Worm (Caenorhabditis elegans): ENCODE data around the gene fbxa-77.

DNA sequence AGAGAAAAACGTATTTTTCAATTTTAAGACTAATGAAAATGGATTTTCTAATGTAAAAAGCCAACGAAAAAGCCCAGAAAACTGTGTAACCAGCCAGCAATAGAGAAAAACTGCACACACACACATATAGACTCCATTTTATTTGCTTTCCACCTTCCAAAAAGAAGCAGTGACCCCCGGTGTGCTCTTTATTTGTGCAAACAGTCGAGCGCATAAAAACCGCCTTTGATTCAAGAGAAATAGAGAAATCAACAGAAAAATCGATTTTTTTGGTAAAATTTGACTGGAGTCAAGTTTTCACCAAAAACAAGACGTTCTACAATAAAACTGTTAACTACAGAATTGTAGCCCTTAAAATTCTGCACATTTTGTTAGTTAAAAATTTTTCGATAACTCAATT lies 20.7 kb upstream of the fbxa-77 start:
- TF ChIP-seq skn-1 (tag; optimal IDR thresholded peaks at IDR 0.05) (no peak), zag-1 (tag; optimal IDR thresholded peaks at IDR 0.05) (no peak), snpc-4 (tag; optimal IDR thresholded peaks at IDR 0.05) (no peak), elt-1 (tag; optimal IDR thresholded peaks at IDR 0.05) (no peak), nhr-23 (tag; optimal IDR thresholded peaks at IDR 0.05) (no peak), ztf-4 (tag; optimal IDR thresholded peaks at IDR 0.05) (no peak), nhr-237 (tag; optimal IDR thresholded peaks at IDR 0.05) (no peak), ZK546.5 (tag; optimal IDR thresholded peaks at IDR 0.05) (no peak), nhr-11 (tag; optimal IDR thresholded peaks at IDR 0.05) (no peak)

Data from whole organism, L3 larva.